Fruit fly (Drosophila melanogaster): Measurements from ENCODE around the gene Pglym78.

Pglym78 gene

dm6 chr3R:29148072-29148471, at the start of gene Pglym78, which contains the start of gene CG11882 (continued):
- TF ChIP-seq en (GFP tag; optimal IDR thresholded peaks at IDR 0.05): peak; percentile 40
- TF ChIP-seq CG11560 (tag; IDR thresholded peaks at IDR 0.05): no peak
- TF ChIP-seq ac (GFP tag; optimal IDR thresholded peaks at IDR 0.05): no peak
- TF ChIP-seq Sry-δ (GFP tag; optimal IDR thresholded peaks at IDR 0.05): peak; percentile 89
- TF ChIP-seq CG7556 (GFP tag; optimal IDR thresholded peaks at IDR 0.05): no peak
- TF ChIP-seq esg (GFP tag; conservative IDR thresholded peaks at IDR 0.05): no peak
- TF ChIP-seq Trl (optimal IDR thresholded peaks at IDR 0.05): no peak
- peak; percentile 64 for TF ChIP-seq Trl (GFP tag; optimal IDR thresholded peaks at IDR 0.05)
- TF ChIP-seq ash1 (GFP tag; optimal IDR thresholded peaks at IDR 0.05): no peak
- TF ChIP-seq run (tag; optimal IDR thresholded peaks at IDR 0.05): no peak
- no peak for TF ChIP-seq D19A (tag; optimal IDR thresholded peaks at IDR 0.05)
- no peak for TF ChIP-seq schlank (tag; optimal IDR thresholded peaks at IDR 0.05)
- no peak for TF ChIP-seq CG7271 (tag; optimal IDR thresholded peaks at IDR 0.05)
- TF ChIP-seq gcm2 (GFP tag; optimal IDR thresholded peaks at IDR 0.05): no peak
- TF ChIP-seq CG10543 (GFP tag; optimal IDR thresholded peaks at IDR 0.05): peak; percentile 42
- TF ChIP-seq CG8388 (GFP tag; optimal IDR thresholded peaks at IDR 0.05): no peak
- no peak for TF ChIP-seq CG1832 (GFP tag; optimal IDR thresholded peaks at IDR 0.05)
- no peak for TF ChIP-seq Kr (GFP tag; optimal IDR thresholded peaks at IDR 0.05)
- no peak for TF ChIP-seq CG12236 (GFP tag; optimal IDR thresholded peaks at IDR 0.05)
- peak; percentile 22 for TF ChIP-seq Side (GFP tag; optimal IDR thresholded peaks at IDR 0.05)
- TF ChIP-seq CG31365 (tag; optimal IDR thresholded peaks at IDR 0.05): no peak
- peak; percentile 67 for TF ChIP-seq grn (GFP tag; optimal IDR thresholded peaks at IDR 0.05)
- peak; percentile 46; the same call in 1 of the 4 replicates for TF ChIP-seq Gug (GFP tag; IDR thresholded peaks at IDR 0.05)
- no peak for TF ChIP-seq abd-A (tag; optimal IDR thresholded peaks at IDR 0.05)
- TF ChIP-seq Ravus (GFP tag; IDR thresholded peaks at IDR 0.05): no peak
- TF ChIP-seq Hr3 (GFP tag; optimal IDR thresholded peaks at IDR 0.05): peak; percentile 81
- TF ChIP-seq CG10321 (GFP tag; IDR thresholded peaks at IDR 0.05): no peak
- TF ChIP-seq sob (GFP tag; IDR thresholded peaks at IDR 0.05): peak; percentile 68
- peak; percentile 83 for TF ChIP-seq ci (GFP tag; IDR thresholded peaks at IDR 0.05)
- TF ChIP-seq CG11085 (GFP tag; IDR thresholded peaks at IDR 0.05): no peak
- TF ChIP-seq CG7987 (GFP tag; optimal IDR thresholded peaks at IDR 0.05): peak; percentile 75
- peak; percentile 28 for TF ChIP-seq nerfin-1 (tag; optimal IDR thresholded peaks at IDR 0.05)
- no peak for TF ChIP-seq sr (GFP tag; IDR thresholded peaks at IDR 0.05)
- TF ChIP-seq CG15696 (tag; optimal IDR thresholded peaks at IDR 0.05): no peak
- no peak for TF ChIP-seq CG16779 (GFP tag; IDR thresholded peaks at IDR 0.05)
- peak; percentile 55 for TF ChIP-seq gro (GFP tag; optimal IDR thresholded peaks at IDR 0.05)
- TF ChIP-seq ato (GFP tag; IDR thresholded peaks at IDR 0.05; ENCODE audit: partially characterized antibody): peak; percentile 72
- peak; percentile 73 for TF ChIP-seq Hmr (GFP tag; optimal IDR thresholded peaks at IDR 0.05)
- peak; percentile 20; the same call in 1 of the 2 replicates for TF ChIP-seq Xrp1 (GFP tag; IDR thresholded peaks at IDR 0.05)
- TF ChIP-seq ttk (GFP tag; IDR thresholded peaks at IDR 0.05): peak; percentile 64
- 0 out of 2 replicates have a peak, but pooled peaks have one; percentile 22 for TF ChIP-seq H2.0 (GFP tag; IDR thresholded peaks at IDR 0.05)
- peak; percentile 61; the same call in 1 of the 3 replicates for TF ChIP-seq otp (GFP tag; IDR thresholded peaks at IDR 0.05)
- peak; percentile 65; the same call in 1 of the 2 replicates for TF ChIP-seq Adf1 (GFP tag; IDR thresholded peaks at IDR 0.05)
- peak; percentile 60 for TF ChIP-seq Ptx1 (GFP tag; IDR thresholded peaks at IDR 0.05)
- TF ChIP-seq CG9437 (GFP tag; optimal IDR thresholded peaks at IDR 0.05): no peak
- TF ChIP-seq CG17612 (GFP tag; IDR thresholded peaks at IDR 0.05): no peak
- no peak for TF ChIP-seq fd96Cb (tag; optimal IDR thresholded peaks at IDR 0.05)
- TF ChIP-seq sens-2 (GFP tag; IDR thresholded peaks at IDR 0.05): peak; percentile 15; the same call in 1 of the 2 replicates
- TF ChIP-seq PHDP (tag; optimal IDR thresholded peaks at IDR 0.05): no peak
- no peak for TF ChIP-seq CG11504 (tag; optimal IDR thresholded peaks at IDR 0.05)
- peak; percentile 52 for TF ChIP-seq Xbp1 (GFP tag; optimal IDR thresholded peaks at IDR 0.05)
- TF ChIP-seq zfh2 (GFP tag; optimal IDR thresholded peaks at IDR 0.05): peak; percentile 63

Measured in whole organism, embryonic.